Fruit fly (Drosophila melanogaster): ENCODE results near the gene CG42819.

Gene CG42819

DNA sequence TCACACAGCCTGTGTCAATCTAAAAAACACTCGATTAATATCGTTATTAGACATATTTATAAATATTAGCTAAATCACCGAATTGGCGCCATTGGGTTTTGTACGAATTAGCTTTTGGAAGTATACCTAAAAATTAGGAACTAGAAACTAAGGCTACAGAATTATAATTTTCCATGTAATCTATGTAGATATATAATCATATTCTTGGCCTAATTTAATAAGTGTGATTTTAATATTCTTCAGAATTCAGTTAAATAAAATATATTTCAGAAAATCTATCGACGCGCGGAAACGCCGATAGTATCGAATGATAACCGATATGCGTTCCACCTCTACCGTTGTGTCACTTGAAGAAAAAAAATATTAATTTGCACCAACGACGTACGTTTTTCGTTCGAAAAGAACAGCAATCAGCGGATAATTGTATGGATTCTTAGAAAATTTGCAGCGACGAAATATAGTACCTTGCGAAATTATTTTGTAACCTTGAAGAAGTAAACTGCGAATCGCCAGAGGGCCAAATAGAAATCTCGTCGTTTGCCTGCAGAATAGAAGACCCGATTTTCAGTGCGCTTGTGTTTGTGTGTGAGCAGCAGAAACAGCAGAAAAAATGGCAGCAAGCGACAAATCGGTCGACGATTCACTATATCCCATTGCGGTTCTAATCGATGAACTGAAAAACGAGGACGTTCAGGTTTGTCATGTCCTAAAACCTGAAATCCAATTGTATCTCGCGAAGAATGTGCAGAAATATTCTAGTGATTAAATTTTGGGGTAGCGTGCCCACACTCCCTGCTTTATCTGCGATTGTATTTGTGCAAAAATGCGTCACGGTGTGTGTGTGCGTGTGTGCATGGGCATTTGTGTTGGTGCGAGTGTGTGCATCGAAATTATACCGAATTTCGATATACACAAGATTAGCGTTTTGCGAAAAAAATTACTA lies 23.2 kb downstream of the CG42819 start, which contains the start of gene Pp2A-29B:
Gene Pp2A-29B, plus strand, starts transcription at position 338 of the 943 bp plus-strand sequence.
- TF ChIP-seq CG15710 (tag; optimal IDR thresholded peaks at IDR 0.05), result peak; percentile 13
- TF ChIP-seq rn (GFP tag; IDR thresholded peaks at IDR 0.05), result no peak
- TF ChIP-seq CG4496 (GFP tag; IDR thresholded peaks at IDR 0.05), result no peak
- peak; percentile 4 for TF ChIP-seq Pif1A (GFP tag; optimal IDR thresholded peaks at IDR 0.05)
- no peak for TF ChIP-seq CG9948 (tag; optimal IDR thresholded peaks at IDR 0.05)
- no peak for TF ChIP-seq CG10348 (GFP tag; IDR thresholded peaks at IDR 0.05)
- 0 out of 3 replicates have a peak, but pooled peaks have one; percentile 15 for TF ChIP-seq fd96Ca (GFP tag; IDR thresholded peaks at IDR 0.05)
- TF ChIP-seq Pif1B (GFP tag; optimal IDR thresholded peaks at IDR 0.05), result no peak
- peak; percentile 32 for TF ChIP-seq CG8159 (tag; optimal IDR thresholded peaks at IDR 0.05)

DNA sequence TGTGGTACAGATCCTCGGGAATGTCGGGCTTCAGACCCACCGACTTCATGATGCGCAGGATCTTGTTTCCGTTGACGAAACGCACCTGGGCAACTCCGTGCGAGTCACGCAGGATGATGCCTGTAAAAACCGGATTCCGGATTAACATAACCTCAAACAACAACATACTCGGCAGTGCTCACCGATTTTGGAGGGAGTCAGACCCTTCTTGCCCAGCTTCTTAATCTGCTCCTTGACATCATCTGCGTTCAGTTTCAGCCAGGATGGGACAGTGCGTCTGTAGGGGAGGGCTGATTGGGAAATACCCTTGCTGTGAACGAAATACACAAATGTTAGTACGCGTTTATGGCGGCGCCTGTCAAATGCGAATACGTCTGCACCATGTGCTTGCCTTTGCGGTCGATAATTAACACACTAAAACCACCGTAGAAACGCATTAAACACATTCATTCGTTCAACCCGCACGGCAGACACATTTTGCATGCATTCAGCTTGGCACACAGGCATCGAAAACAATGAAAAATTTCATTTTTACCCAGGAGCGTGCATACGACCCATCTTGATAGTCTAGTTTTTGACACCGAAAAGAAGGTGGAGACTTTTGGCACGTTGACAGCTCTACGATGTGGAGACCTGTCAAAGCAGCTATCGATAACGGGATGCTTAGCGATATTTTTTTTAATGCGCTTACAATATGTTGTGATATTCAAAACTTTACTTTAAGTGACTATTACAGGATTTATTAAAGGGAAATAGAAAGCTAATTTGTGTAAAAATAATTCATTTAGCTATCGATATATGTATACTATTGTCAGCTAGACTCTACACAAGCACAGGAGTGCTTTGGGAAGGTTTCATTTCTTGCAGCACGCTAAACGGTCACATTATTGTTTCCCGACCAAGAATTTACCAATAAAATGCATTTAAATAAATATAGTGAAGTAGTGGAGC lies 24.9 kb downstream of the CG42819 start, which contains the start of the genes RpS13 and CSN8:
Gene RpS13, minus strand, starts transcription at position 657 of the 951 bp plus-strand sequence.
Gene CSN8, plus strand, starts transcription at position 850 of the 951 bp plus-strand sequence.
- TF ChIP-seq CG12605 (GFP tag; IDR thresholded peaks at IDR 0.05), result no peak
- TF ChIP-seq CG32121 (GFP tag; IDR thresholded peaks at IDR 0.05), result 0 out of 2 replicates have a peak, but pooled peaks have one; percentile 11
- TF ChIP-seq CG10348 (GFP tag; IDR thresholded peaks at IDR 0.05), result no peak
- no peak for TF ChIP-seq CG8301 (tag; optimal IDR thresholded peaks at IDR 0.05)
- TF ChIP-seq D1 (tag; optimal IDR thresholded peaks at IDR 0.05), result no peak
- TF ChIP-seq Snoo (tag; optimal IDR thresholded peaks at IDR 0.05), result no peak
- no peak for TF ChIP-seq gl (tag; optimal IDR thresholded peaks at IDR 0.05)
- TF ChIP-seq EcR (GFP tag; optimal IDR thresholded peaks at IDR 0.05), result no peak
- TF ChIP-seq CG17806 (tag; optimal IDR thresholded peaks at IDR 0.05), result no peak
- 0 out of 3 replicates have a peak, but pooled peaks have one; percentile 18 for TF ChIP-seq CG4496 (GFP tag; IDR thresholded peaks at IDR 0.05)
- TF ChIP-seq CG9948 (tag; optimal IDR thresholded peaks at IDR 0.05), result no peak
- TF ChIP-seq Ets98B (GFP tag; IDR thresholded peaks at IDR 0.05), result no peak
- TF ChIP-seq CG8159 (tag; optimal IDR thresholded peaks at IDR 0.05), result no peak
- TF ChIP-seq rn (GFP tag; IDR thresholded peaks at IDR 0.05), result no peak

DNA sequence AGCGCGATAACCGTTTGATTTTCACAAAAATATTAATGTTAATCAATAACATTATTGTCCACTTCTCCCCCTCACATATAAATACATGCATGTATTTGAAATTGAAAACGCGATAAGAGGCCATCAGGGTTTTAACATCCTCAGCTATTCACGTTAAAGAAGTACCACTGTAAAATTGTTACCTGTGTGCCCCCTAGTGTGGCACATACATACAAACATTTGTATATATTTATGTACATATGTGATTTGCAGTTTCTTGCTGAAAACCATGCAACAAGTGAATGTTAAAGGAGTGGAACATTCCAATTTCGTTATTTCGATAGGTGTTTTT lies 26.2 kb downstream of the CG42819 start:
- TF ChIP-seq CG8301 (tag; optimal IDR thresholded peaks at IDR 0.05), result no peak
- TF ChIP-seq EcR (GFP tag; optimal IDR thresholded peaks at IDR 0.05), result no peak
- no peak for TF ChIP-seq Ets98B (GFP tag; IDR thresholded peaks at IDR 0.05)
- no peak for TF ChIP-seq Snoo (tag; optimal IDR thresholded peaks at IDR 0.05)
- no peak for TF ChIP-seq CG9948 (tag; optimal IDR thresholded peaks at IDR 0.05)
- TF ChIP-seq CG4496 (GFP tag; IDR thresholded peaks at IDR 0.05), result peak; percentile 6; the same call in 1 of the 3 replicates
- TF ChIP-seq CG13204 (GFP tag; optimal IDR thresholded peaks at IDR 0.05), result no peak

DNA sequence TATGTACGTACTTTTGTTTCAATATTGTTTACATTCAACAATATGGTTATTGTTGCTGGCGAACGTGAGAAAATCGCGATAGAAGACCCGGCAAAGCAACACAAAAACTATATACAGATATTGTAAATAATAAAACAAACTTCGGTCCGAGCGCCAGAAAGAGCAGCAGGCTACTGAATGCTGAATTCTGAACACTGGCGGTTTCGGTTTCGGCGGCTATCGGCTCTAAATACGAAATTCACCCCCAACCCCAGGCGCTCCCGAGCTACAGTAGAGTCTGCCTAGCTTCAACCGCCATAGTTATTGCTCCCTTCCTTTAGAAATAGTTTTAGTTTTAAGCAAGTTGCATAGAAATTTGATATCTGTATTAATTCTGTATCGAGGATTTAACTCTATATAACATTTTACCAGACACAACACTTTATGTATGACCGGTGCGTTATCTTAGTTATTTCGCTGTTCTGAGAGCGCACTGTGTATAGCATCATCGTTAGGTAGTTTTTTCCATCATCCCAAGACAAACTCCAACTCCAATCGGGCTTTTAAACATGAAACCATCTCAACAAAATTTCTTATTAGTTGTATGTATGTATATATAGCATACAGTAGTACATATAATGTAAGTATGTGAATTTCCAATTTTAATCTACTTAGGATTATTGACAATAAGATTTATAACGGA lies 26.7 kb downstream of the CG42819 start, which contains the start of gene CG7627:
Gene CG7627, minus strand, starts transcription at position 197 of the 682 bp plus-strand sequence.
- TF ChIP-seq CG32121 (GFP tag; IDR thresholded peaks at IDR 0.05) (peak; percentile 54), D1 (tag; optimal IDR thresholded peaks at IDR 0.05) (no peak), CG17806 (tag; optimal IDR thresholded peaks at IDR 0.05) (peak; percentile 46), CG8159 (tag; optimal IDR thresholded peaks at IDR 0.05) (peak; percentile 63), Snoo (tag; optimal IDR thresholded peaks at IDR 0.05) (peak; percentile 49), CG13204 (GFP tag; optimal IDR thresholded peaks at IDR 0.05) (no peak), fd96Ca (GFP tag; IDR thresholded peaks at IDR 0.05) (peak; percentile 78; the same call in 2 of the 3 replicates), Pif1A (GFP tag; optimal IDR thresholded peaks at IDR 0.05) (peak; percentile 43), CG4496 (GFP tag; IDR thresholded peaks at IDR 0.05) (peak; percentile 80), CG34367 (tag; optimal IDR thresholded peaks at IDR 0.05) (peak; percentile 26), gl (tag; optimal IDR thresholded peaks at IDR 0.05) (peak; percentile 7), Pif1B (GFP tag; optimal IDR thresholded peaks at IDR 0.05) (peak; percentile 13), EcR (GFP tag; optimal IDR thresholded peaks at IDR 0.05) (no peak), rn (GFP tag; IDR thresholded peaks at IDR 0.05) (peak; percentile 45), CG9948 (tag; optimal IDR thresholded peaks at IDR 0.05) (peak; percentile 51), CG10348 (GFP tag; IDR thresholded peaks at IDR 0.05) (peak; percentile 35; the same call in 1 of the 2 replicates), CG15710 (tag; optimal IDR thresholded peaks at IDR 0.05) (peak; percentile 40), CG14655 (GFP tag; optimal IDR thresholded peaks at IDR 0.05) (peak; percentile 68), Ets98B (GFP tag; IDR thresholded peaks at IDR 0.05) (peak; percentile 66), CG8301 (tag; optimal IDR thresholded peaks at IDR 0.05) (peak; percentile 58), CG12605 (GFP tag; IDR thresholded peaks at IDR 0.05) (peak; percentile 59)
